Fruit fly (Drosophila melanogaster): ENCODE data around the gene CG12817.

- TF ChIP-seq Mnt (GFP tag; optimal IDR thresholded peaks at IDR 0.05), result no peak
- TF ChIP-seq kay (GFP tag; ENCODE audit: borderline replicate concordance), result peak; percentile 59
- TF ChIP-seq pad (GFP tag; optimal IDR thresholded peaks at IDR 0.05), result peak; percentile 29
- TF ChIP-seq tj (GFP tag; optimal IDR thresholded peaks at IDR 0.05), result peak; percentile 28
- peak; percentile 72 for TF ChIP-seq bab1 (GFP tag; optimal IDR thresholded peaks at IDR 0.05)
Measured at dm6 chr3R:10213430-10213829, 11.1 kb downstream of the CG12817 start.
